Fruit fly (Drosophila melanogaster): ENCODE measurements around the gene CG3568.

The CG3568 gene

dm6 chrX:4553999-4554398 is 11.6 kb downstream of the CG3568 start, which contains the start of gene CG11444 (continued):
- TF ChIP-seq Dbx (GFP tag; IDR thresholded peaks at IDR 0.05) (0 out of 3 replicates have a peak, but pooled peaks have one; percentile 58), CG6813 (GFP tag; optimal IDR thresholded peaks at IDR 0.05) (no peak), CG5245 (GFP tag; optimal IDR thresholded peaks at IDR 0.05) (peak; percentile 26), Atf-2 (GFP tag; optimal IDR thresholded peaks at IDR 0.05) (no peak), CG10147 (GFP tag; optimal IDR thresholded peaks at IDR 0.05) (peak; percentile 10), CG10543 (GFP tag; optimal IDR thresholded peaks at IDR 0.05) (no peak), twi (tag; optimal IDR thresholded peaks at IDR 0.05) (no peak), Sry-β (GFP tag; optimal IDR thresholded peaks at IDR 0.05) (no peak), HLHmδ (GFP tag; optimal IDR thresholded peaks at IDR 0.05) (peak; percentile 37), Eip74EF (GFP tag; optimal IDR thresholded peaks at IDR 0.05) (no peak), CG15479 (GFP tag; optimal IDR thresholded peaks at IDR 0.05) (no peak), jumu (GFP tag; optimal IDR thresholded peaks at IDR 0.05) (peak; percentile 4), CG15073 (GFP tag; optimal IDR thresholded peaks at IDR 0.05) (no peak), sob (GFP tag; IDR thresholded peaks at IDR 0.05) (peak; percentile 68), Oli (tag; optimal IDR thresholded peaks at IDR 0.05) (no peak), CG7928 (GFP tag; optimal IDR thresholded peaks at IDR 0.05) (peak; percentile 7), pum (GFP tag; optimal IDR thresholded peaks at IDR 0.05) (peak; percentile 45), D19B (GFP tag; optimal IDR thresholded peaks at IDR 0.05) (no peak), CG32767 (GFP tag; IDR thresholded peaks at IDR 0.05) (no peak), Lim3 (GFP tag; IDR thresholded peaks at IDR 0.05) (no peak), sima (GFP tag; optimal IDR thresholded peaks at IDR 0.05) (no peak), CG14710 (tag; optimal IDR thresholded peaks at IDR 0.05) (peak; percentile 63), Gug (GFP tag; IDR thresholded peaks at IDR 0.05) (no peak), Sry-δ (GFP tag; optimal IDR thresholded peaks at IDR 0.05) (peak; percentile 55), CG4730 (GFP tag; IDR thresholded peaks at IDR 0.05) (no peak), CG9876 (GFP tag; optimal IDR thresholded peaks at IDR 0.05) (peak; percentile 33), Dip2 (GFP tag; IDR thresholded peaks at IDR 0.05) (peak; percentile 96), Hand (GFP tag; optimal IDR thresholded peaks at IDR 0.05) (no peak), sens (GFP tag) (peak; percentile 82), CG31224 (GFP tag; IDR thresholded peaks at IDR 0.05) (no peak), Elba2 (GFP tag; optimal IDR thresholded peaks at IDR 0.05) (no peak), CG17612 (GFP tag; IDR thresholded peaks at IDR 0.05) (no peak), seq (GFP tag; IDR thresholded peaks at IDR 0.05) (no peak), HLH4C (GFP tag; IDR thresholded peaks at IDR 0.05; ENCODE audit: partially characterized antibody) (no peak), crp (GFP tag; optimal IDR thresholded peaks at IDR 0.05) (no peak), Hmx (GFP tag; optimal IDR thresholded peaks at IDR 0.05) (no peak), MESR4 (GFP tag; optimal IDR thresholded peaks at IDR 0.05) (peak; percentile 80), gcm2 (GFP tag; optimal IDR thresholded peaks at IDR 0.05) (no peak), CG10431 (GFP tag; optimal IDR thresholded peaks at IDR 0.05) (no peak), GATAe (GFP tag; conservative IDR thresholded peaks at IDR 0.05) (no peak), CG10366 (GFP tag; IDR thresholded peaks at IDR 0.05) (no peak), CG9727 (GFP tag; optimal IDR thresholded peaks at IDR 0.05) (no peak), rib (GFP tag; IDR thresholded peaks at IDR 0.05) (peak; percentile 56), CG3281 (GFP tag; optimal IDR thresholded peaks at IDR 0.05) (peak; percentile 9), CG3163 (GFP tag; optimal IDR thresholded peaks at IDR 0.05) (peak; percentile 37), CG13287 (GFP tag; IDR thresholded peaks at IDR 0.05; ENCODE audit: partially characterized antibody) (peak; percentile 66; the same call in 1 of the 2 replicates), her (GFP tag; optimal IDR thresholded peaks at IDR 0.05) (peak; percentile 50), Vsx1 (GFP tag; optimal IDR thresholded peaks at IDR 0.05) (peak; percentile 22), CG14965 (GFP tag; optimal IDR thresholded peaks at IDR 0.05; ENCODE audit: borderline replicate concordance) (no peak), esg (GFP tag; conservative IDR thresholded peaks at IDR 0.05) (no peak), ab (GFP tag; optimal IDR thresholded peaks at IDR 0.05) (no peak)
